Fruit fly (Drosophila melanogaster) whole organism, embryonic: ENCODE results near the gene mop.

ENCODE experiments used
- Adf1 ChIP-seq: fragments of 200-800 bp; sonication (Bioruptor generic); IDR thresholded peaks from 2 replicates; pipeline ENCODE4 v1.3.6; 2022; ENCODE audit warnings: missing biosample characterization, missing genetic modification characterization
- Atf-2 ChIP-seq: fragments of 200-800 bp; sonication (Bioruptor generic); optimal IDR thresholded peaks from 2 replicates; lab custom pipeline; 2016; ENCODE audit warnings: missing biosample characterization, missing genetic modification characterization
- CG16813 ChIP-seq: fragments of 200-800 bp; sonication (Bioruptor generic); IDR thresholded peaks from 3 replicates; pipeline ENCODE4 v1.3.6; 2022; ENCODE audit warnings: missing biosample characterization, missing genetic modification characterization; ENCODE audit not compliant: partially characterized antibody
- CG2116 ChIP-seq: fragments of 200-800 bp; sonication (Bioruptor generic); optimal IDR thresholded peaks from 3 replicates; lab custom pipeline; 2018; ENCODE audit warnings: missing biosample characterization, mild to moderate bottlenecking, missing genetic modification characterization
- CG4707 ChIP-seq: fragments of 200-800 bp; sonication (Bioruptor generic); optimal IDR thresholded peaks from 2 replicates; lab custom pipeline; 2018; ENCODE audit warnings: missing biosample characterization, mild to moderate bottlenecking, missing genetic modification characterization, moderate library complexity
- Sin3A ChIP-seq: fragments of >200 bp; optimal IDR thresholded peaks from 2 replicates; lab custom pipeline; 2018
- bigmax ChIP-seq: fragments of 200-800 bp; sonication (Bioruptor generic); optimal IDR thresholded peaks from 2 replicates; lab custom pipeline; 2018; ENCODE audit warnings: missing biosample characterization, mild to moderate bottlenecking, missing genetic modification characterization
- cato ChIP-seq: fragments of 200-800 bp; sonication (Bioruptor generic); optimal IDR thresholded peaks from 2 replicates; lab custom pipeline; 2016; ENCODE audit warnings: missing biosample characterization, missing genetic modification characterization, borderline replicate concordance
- caup ChIP-seq: fragments of 200-800 bp; sonication (Bioruptor generic); optimal IDR thresholded peaks from 3 replicates; lab custom pipeline; 2017; ENCODE audit warnings: missing biosample characterization, mild to moderate bottlenecking, missing genetic modification characterization, moderate library complexity; ENCODE audit not compliant: severe bottlenecking
- chm ChIP-seq: fragments of 200-800 bp; sonication (Bioruptor generic); IDR thresholded peaks from 2 replicates; pipeline ENCODE4 v1.3.6; 2022; ENCODE audit warnings: missing biosample characterization, missing genetic modification characterization
- mam ChIP-seq: fragments of 200-800 bp; sonication (Bioruptor generic); optimal IDR thresholded peaks from 3 replicates; lab custom pipeline; 2016; ENCODE audit warnings: missing biosample characterization, missing genetic modification characterization

- no peak for TF ChIP-seq CG2116
- TF ChIP-seq Atf-2 (GFP tag; lab: Kevin White, UChicago): no peak
- no peak for TF ChIP-seq Sin3A (lab: Kevin White, UChicago)
- TF ChIP-seq bigmax (GFP tag; lab: Kevin White, UChicago): no peak
- no peak for TF ChIP-seq Adf1
- TF ChIP-seq mam (GFP tag; lab: Kevin White, UChicago): no peak
- no peak for TF ChIP-seq cato (GFP tag; lab: Kevin White, UChicago)
- no peak for TF ChIP-seq caup (GFP tag; lab: Kevin White, UChicago)
- TF ChIP-seq chm: no peak
- TF ChIP-seq CG16813: no peak
- TF ChIP-seq CG4707: no peak
Observed at dm6 chr3L:14743106-14743692, 32.7 kb downstream of the mop start.
